Worm (Caenorhabditis elegans): ENCODE data around the gene ZK666.15.

DNA sequence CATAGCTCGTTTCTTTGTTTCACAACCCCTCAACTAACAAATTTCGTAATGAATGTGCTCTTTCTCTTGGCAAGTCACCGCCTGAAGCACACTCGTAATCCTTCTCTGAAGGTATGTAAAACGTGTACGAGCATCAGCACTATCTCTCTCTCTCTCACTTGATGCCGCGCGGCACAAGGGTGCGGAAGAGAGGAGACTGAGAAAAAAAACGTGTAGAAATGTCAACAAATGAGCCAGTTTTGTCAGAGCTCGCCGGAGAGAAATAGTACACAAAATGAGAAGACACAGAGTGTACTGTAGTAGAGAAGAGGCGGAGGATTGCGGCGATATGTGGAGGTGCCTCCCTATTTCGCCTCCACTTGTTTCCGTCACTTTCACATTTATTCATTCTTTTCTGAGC, 23.4 kb downstream of the ZK666.15 start, which contains the start of gene F59B10.3:
- no peak for TF ChIP-seq daf-12 (tag; optimal IDR thresholded peaks at IDR 0.05)
- TF ChIP-seq nhr-77 (tag; optimal IDR thresholded peaks at IDR 0.05), result no peak
- TF ChIP-seq ceh-9 (tag; optimal IDR thresholded peaks at IDR 0.05), result no peak
- TF ChIP-seq egl-27 (tag; optimal IDR thresholded peaks at IDR 0.05), result no peak
- no peak for TF ChIP-seq fos-1 (tag; optimal IDR thresholded peaks at IDR 0.05)
- no peak for TF ChIP-seq elt-1 (tag; optimal IDR thresholded peaks at IDR 0.05)
- TF ChIP-seq nhr-28 (tag; optimal IDR thresholded peaks at IDR 0.05), result no peak
- TF ChIP-seq jun-1 (tag; optimal IDR thresholded peaks at IDR 0.05), result no peak
- no peak for TF ChIP-seq nhr-25 (tag; optimal IDR thresholded peaks at IDR 0.05)
- TF ChIP-seq snpc-4 (tag; optimal IDR thresholded peaks at IDR 0.05), result no peak
- no peak for TF ChIP-seq nhr-76 (tag; optimal IDR thresholded peaks at IDR 0.05)
- no peak for TF ChIP-seq nhr-237 (tag; optimal IDR thresholded peaks at IDR 0.05)
